Worm (Caenorhabditis elegans): ENCODE results near the gene Y56A3A.22.

Gene Y56A3A.22

DNA sequence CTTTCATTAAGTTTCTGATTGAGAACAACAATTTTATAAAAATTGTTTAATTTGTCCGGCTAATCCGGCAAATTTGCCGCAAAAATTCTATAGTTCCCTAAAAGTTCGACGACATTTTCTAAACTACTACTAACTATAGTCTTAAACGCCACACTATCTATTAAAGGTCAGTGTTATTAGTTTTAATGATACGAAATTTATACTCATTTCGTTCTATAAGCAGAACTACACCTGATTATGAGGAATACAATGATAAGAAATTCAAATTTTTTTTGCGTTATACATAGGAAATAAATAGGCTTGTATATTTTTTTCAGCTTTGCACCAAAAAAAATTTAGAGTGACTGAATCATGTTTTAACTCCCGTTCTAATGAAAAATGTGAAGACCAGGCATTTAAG lies 26.9 kb downstream of the Y56A3A.22 start:
- TF ChIP-seq pqm-1 (tag; optimal IDR thresholded peaks at IDR 0.05) (peak; percentile 13), pha-4 (tag; optimal IDR thresholded peaks at IDR 0.05) (peak; percentile 4), tbx-2 (tag; optimal IDR thresholded peaks at IDR 0.05) (no peak)

DNA sequence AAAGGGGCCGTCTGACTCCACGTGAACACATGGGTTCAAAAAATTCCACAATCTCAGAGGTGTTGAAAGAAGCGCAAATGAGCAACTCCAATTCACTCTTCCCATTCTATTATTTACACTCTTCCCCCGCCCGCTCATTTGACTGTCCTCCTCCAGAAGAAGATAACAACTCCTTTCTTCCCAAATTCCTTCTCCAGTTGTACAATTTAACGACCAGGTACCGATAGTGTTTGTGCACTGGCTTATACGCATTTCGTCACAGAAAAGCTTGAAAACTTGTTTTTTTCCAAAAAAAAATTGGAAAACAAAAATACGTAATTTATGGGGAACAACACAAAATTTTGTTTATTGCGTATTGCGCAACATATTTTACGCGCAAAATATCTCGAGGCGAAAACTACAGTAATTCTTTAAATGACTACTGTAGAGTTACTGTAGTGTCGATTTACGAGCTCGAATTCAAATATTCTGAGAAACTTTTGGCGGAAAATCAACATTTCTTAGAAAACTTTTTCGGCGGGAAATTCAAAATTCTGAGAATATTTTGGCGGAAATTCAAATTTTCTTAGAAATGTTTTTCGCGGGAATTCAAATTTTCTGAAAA lies 27.9 kb downstream of the Y56A3A.22 start:
- no peak for TF ChIP-seq R02D3.7 (tag; optimal IDR thresholded peaks at IDR 0.05)
- TF ChIP-seq nhr-12 (tag; optimal IDR thresholded peaks at IDR 0.05) = no peak
- TF ChIP-seq ceh-9 (tag; optimal IDR thresholded peaks at IDR 0.05) = no peak
- TF ChIP-seq nhr-76 (tag; optimal IDR thresholded peaks at IDR 0.05) = no peak
- TF ChIP-seq ztf-11 (tag; optimal IDR thresholded peaks at IDR 0.05) = no peak
- no peak for TF ChIP-seq mml-1 (tag; optimal IDR thresholded peaks at IDR 0.05)
- no peak for TF ChIP-seq nhr-11 (tag; optimal IDR thresholded peaks at IDR 0.05)
- TF ChIP-seq lin-15B (tag; optimal IDR thresholded peaks at IDR 0.05) = no peak
- TF ChIP-seq nhr-43 (tag; optimal IDR thresholded peaks at IDR 0.05; ENCODE audit: poor library complexity, severe bottlenecking) = no peak
- no peak for TF ChIP-seq nhr-23 (tag; optimal IDR thresholded peaks at IDR 0.05)
- TF ChIP-seq hmg-11 (tag; optimal IDR thresholded peaks at IDR 0.05) = no peak
- TF ChIP-seq nhr-67 (tag; optimal IDR thresholded peaks at IDR 0.05) = no peak
- no peak for TF ChIP-seq sea-2 (GFP tag; optimal IDR thresholded peaks at IDR 0.05)
- no peak for TF ChIP-seq zag-1 (tag; optimal IDR thresholded peaks at IDR 0.05)
- TF ChIP-seq daf-12 (tag; optimal IDR thresholded peaks at IDR 0.05) = no peak
- TF ChIP-seq nhr-28 (tag; optimal IDR thresholded peaks at IDR 0.05) = no peak
- peak; percentile 40 for TF ChIP-seq pqm-1 (tag; optimal IDR thresholded peaks at IDR 0.05)
- no peak for TF ChIP-seq ama-1 (optimal IDR thresholded peaks at IDR 0.05)
- no peak for TF ChIP-seq fos-1 (tag; optimal IDR thresholded peaks at IDR 0.05)
- TF ChIP-seq fkh-2 (tag; optimal IDR thresholded peaks at IDR 0.05) = no peak
- TF ChIP-seq ceh-82 (tag; optimal IDR thresholded peaks at IDR 0.05) = no peak
- no peak for TF ChIP-seq egl-27 (tag; optimal IDR thresholded peaks at IDR 0.05)
- no peak for TF ChIP-seq snpc-4 (tag; optimal IDR thresholded peaks at IDR 0.05)
- peak; percentile 40 for TF ChIP-seq elt-2 (tag; optimal IDR thresholded peaks at IDR 0.05)
- TF ChIP-seq pha-4 (tag; optimal IDR thresholded peaks at IDR 0.05) = peak; percentile 37
- no peak for TF ChIP-seq fkh-10 (GFP tag; optimal IDR thresholded peaks at IDR 0.05)
- TF ChIP-seq lin-39 (tag; optimal IDR thresholded peaks at IDR 0.05) = no peak

DNA sequence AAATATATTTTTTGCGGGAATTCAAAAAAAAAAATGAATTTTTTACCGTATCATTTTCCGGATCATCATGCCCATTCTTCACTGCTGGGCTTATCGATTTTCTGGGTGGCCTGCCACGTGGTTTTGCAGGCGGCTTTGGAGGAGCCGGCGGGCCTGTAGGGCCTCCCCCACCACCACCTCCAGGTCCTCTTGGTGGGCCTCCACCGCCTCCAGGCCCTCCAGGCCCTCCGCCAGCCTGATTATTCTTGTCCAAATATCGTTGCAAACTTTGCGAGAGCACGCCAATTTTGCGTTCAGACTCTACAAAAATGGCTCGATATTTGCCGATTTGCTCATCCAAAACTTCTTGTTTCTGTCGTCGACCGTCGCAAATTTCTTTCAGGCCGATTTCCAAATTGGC lies 29.6 kb downstream of the Y56A3A.22 start:
- TF ChIP-seq mml-1 (tag; optimal IDR thresholded peaks at IDR 0.05) (no peak), snpc-4 (tag; optimal IDR thresholded peaks at IDR 0.05) (no peak), pha-4 (tag; optimal IDR thresholded peaks at IDR 0.05) (no peak), tbx-2 (tag; optimal IDR thresholded peaks at IDR 0.05) (no peak), zag-1 (tag; optimal IDR thresholded peaks at IDR 0.05) (no peak), nhr-77 (tag; optimal IDR thresholded peaks at IDR 0.05) (no peak), egl-5 (tag; optimal IDR thresholded peaks at IDR 0.05) (no peak), lin-15B (tag; optimal IDR thresholded peaks at IDR 0.05) (no peak), ceh-16 (tag; optimal IDR thresholded peaks at IDR 0.05) (no peak), ztf-4 (tag; optimal IDR thresholded peaks at IDR 0.05) (no peak), pqm-1 (tag; optimal IDR thresholded peaks at IDR 0.05) (no peak), elt-3 (tag; optimal IDR thresholded peaks at IDR 0.05) (no peak), hmg-11 (tag; optimal IDR thresholded peaks at IDR 0.05) (no peak), unc-62 (GFP tag; optimal IDR thresholded peaks at IDR 0.05) (no peak), fos-1 (tag; optimal IDR thresholded peaks at IDR 0.05) (no peak), lin-39 (tag; optimal IDR thresholded peaks at IDR 0.05) (no peak), fkh-2 (tag; optimal IDR thresholded peaks at IDR 0.05) (no peak), nhr-23 (tag; optimal IDR thresholded peaks at IDR 0.05) (no peak), fkh-10 (GFP tag; optimal IDR thresholded peaks at IDR 0.05) (no peak), nhr-28 (tag; optimal IDR thresholded peaks at IDR 0.05) (no peak)

DNA sequence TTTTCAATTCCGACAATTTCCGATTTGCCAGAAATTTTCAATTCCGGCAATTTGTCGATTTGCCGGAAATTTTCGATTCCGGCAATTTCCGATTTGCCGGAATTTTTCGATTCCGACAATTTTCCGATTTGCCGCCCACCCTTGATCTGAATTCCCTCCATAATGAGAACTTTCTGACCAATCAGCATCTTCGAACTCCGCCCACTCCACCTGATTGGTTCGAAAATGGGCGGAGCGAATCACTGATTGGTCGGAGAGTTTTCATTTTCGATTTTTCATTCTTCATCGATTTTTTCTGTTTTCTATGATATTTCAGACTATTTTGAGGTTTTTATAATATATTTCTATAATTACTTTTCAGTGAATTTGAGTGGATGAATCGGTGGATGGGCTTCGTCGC lies 32.7 kb downstream of the Y56A3A.22 start:
- no peak for TF ChIP-seq ztf-4 (tag; optimal IDR thresholded peaks at IDR 0.05)
- no peak for TF ChIP-seq ama-1 (optimal IDR thresholded peaks at IDR 0.05)
- no peak for TF ChIP-seq lin-15B (tag; optimal IDR thresholded peaks at IDR 0.05)
- TF ChIP-seq ceh-82 (tag; optimal IDR thresholded peaks at IDR 0.05) = no peak
- no peak for TF ChIP-seq unc-39 (tag; optimal IDR thresholded peaks at IDR 0.05)
- TF ChIP-seq pha-4 (tag; optimal IDR thresholded peaks at IDR 0.05) = no peak
- peak; percentile 85 for TF ChIP-seq nfya-1 (tag; optimal IDR thresholded peaks at IDR 0.05; ENCODE audit: insufficient read depth)
- TF ChIP-seq nhr-25 (tag; optimal IDR thresholded peaks at IDR 0.05) = no peak

Measured in whole organism, L3 larva.